Worm (Caenorhabditis elegans) whole organism, L3 larva: ENCODE measurements around the gene F18E9.3.
"Not testable (repeated sequence)": the region's sequence is repeated elsewhere in the genome, so short reads cannot be mapped to it uniquely, and the experiment has no call there.

Experiments
- R02D3.7 ChIP-seq: fragments of 150-350 bp; optimal IDR thresholded peaks from 2 replicates; lab custom pipeline; 2014; ENCODE audit warnings: missing biosample characterization, missing genetic modification characterization
- ZK546.5 ChIP-seq: sonication (generic microtip); optimal IDR thresholded peaks from 2 replicates; lab custom pipeline; 2017; ENCODE audit warnings: missing biosample characterization, missing genetic modification characterization
- ama-1 ChIP-seq: fragments of 150-350 bp; optimal IDR thresholded peaks from 2 replicates; lab custom pipeline; 2018
- ceh-28 ChIP-seq: fragments of 150-350 bp; optimal IDR thresholded peaks from 2 replicates; lab custom pipeline; 2014; ENCODE audit warnings: missing biosample characterization, missing genetic modification reagents, missing genetic modification characterization
- ceh-82 ChIP-seq: fragments of 150-350 bp; optimal IDR thresholded peaks from 2 replicates; lab custom pipeline; 2014; ENCODE audit warnings: missing biosample characterization, missing genetic modification characterization
- ceh-9 ChIP-seq: sonication (generic microtip); optimal IDR thresholded peaks from 2 replicates; lab custom pipeline; 2018; ENCODE audit warnings: missing biosample characterization, missing genetic modification characterization
- daf-12 ChIP-seq: fragments of 150-350 bp; optimal IDR thresholded peaks from 2 replicates; lab custom pipeline; 2014; ENCODE audit warnings: missing biosample characterization, missing genetic modification reagents, missing genetic modification characterization
- egl-27 ChIP-seq: sonication (generic microtip); optimal IDR thresholded peaks from 4 replicates; lab custom pipeline; 2017; ENCODE audit warnings: missing biosample characterization, missing genetic modification reagents, missing genetic modification characterization
- elt-2 ChIP-seq: sonication (generic microtip); optimal IDR thresholded peaks from 2 replicates; lab custom pipeline; 2016; ENCODE audit warnings: missing genetic modification reagents, mild to moderate bottlenecking, missing genetic modification characterization, missing compliant biosample characterization
- eor-1 ChIP-seq, 2 experiments: fragments of 150-350 bp; optimal IDR thresholded peaks; 2 replicates each; lab custom pipeline; 2014 to 2018; ENCODE audit warnings: missing biosample characterization in 2 of 2, missing genetic modification characterization in 2 of 2
- fkh-2 ChIP-seq: fragments of 150-350 bp; optimal IDR thresholded peaks from 2 replicates; lab custom pipeline; 2014; ENCODE audit warnings: missing biosample characterization, missing genetic modification reagents, missing genetic modification characterization
- fos-1 ChIP-seq: fragments of 150-350 bp; optimal IDR thresholded peaks from 2 replicates; lab custom pipeline; 2014; ENCODE audit warnings: missing biosample characterization, missing genetic modification characterization
- hmg-11 ChIP-seq: sonication (generic microtip); optimal IDR thresholded peaks from 2 replicates; lab custom pipeline; 2016; ENCODE audit warnings: missing genetic modification characterization, missing compliant biosample characterization
- jun-1 ChIP-seq: fragments of 150-350 bp; optimal IDR thresholded peaks from 2 replicates; lab custom pipeline; 2014; ENCODE audit warnings: missing biosample characterization, missing genetic modification reagents, missing genetic modification characterization
- lin-15B ChIP-seq: fragments of 150-350 bp; optimal IDR thresholded peaks from 2 replicates; lab custom pipeline; 2014; ENCODE audit warnings: missing biosample characterization, missing genetic modification characterization
- lin-39 ChIP-seq: fragments of 150-350 bp; optimal IDR thresholded peaks from 2 replicates; lab custom pipeline; 2018; ENCODE audit warnings: missing biosample characterization, missing genetic modification reagents, missing genetic modification characterization
- mdl-1 ChIP-seq: fragments of 150-350 bp; optimal IDR thresholded peaks from 2 replicates; lab custom pipeline; 2014; ENCODE audit warnings: missing biosample characterization, missing genetic modification characterization
- nfya-1 ChIP-seq: sonication (generic microtip); optimal IDR thresholded peaks from 2 replicates; lab custom pipeline; 2017; ENCODE audit warnings: missing genetic modification characterization, mild to moderate bottlenecking, missing compliant biosample characterization, antibody characterized with exemption, moderate library complexity; ENCODE audit not compliant: insufficient read depth
- nhr-11 ChIP-seq: fragments of 150-350 bp; optimal IDR thresholded peaks from 2 replicates; lab custom pipeline; 2014; ENCODE audit warnings: missing biosample characterization, missing genetic modification characterization
- nhr-23 ChIP-seq: fragments of 150-350 bp; optimal IDR thresholded peaks from 2 replicates; lab custom pipeline; 2014; ENCODE audit warnings: missing biosample characterization, missing genetic modification reagents, missing genetic modification characterization
- nhr-237 ChIP-seq: fragments of 150-350 bp; optimal IDR thresholded peaks from 2 replicates; lab custom pipeline; 2014; ENCODE audit warnings: missing biosample characterization, missing genetic modification characterization
- nhr-25 ChIP-seq: sonication (generic microtip); optimal IDR thresholded peaks from 2 replicates; lab custom pipeline; 2017; ENCODE audit warnings: missing biosample characterization, missing genetic modification characterization
- nhr-28 ChIP-seq: fragments of 150-350 bp; optimal IDR thresholded peaks from 2 replicates; lab custom pipeline; 2014; ENCODE audit warnings: missing biosample characterization, missing genetic modification characterization
- nhr-43 ChIP-seq: sonication (generic microtip); optimal IDR thresholded peaks from 2 replicates; lab custom pipeline; 2016; ENCODE audit warnings: mild to moderate bottlenecking, missing genetic modification characterization, missing compliant biosample characterization; ENCODE audit not compliant: poor library complexity, severe bottlenecking
- nhr-76 ChIP-seq: fragments of 150-350 bp; sonication (generic microtip); optimal IDR thresholded peaks from 5 replicates; lab custom pipeline; 2014; ENCODE audit warnings: missing biosample characterization, missing genetic modification characterization
- pha-4 ChIP-seq: fragments of 150-350 bp; optimal IDR thresholded peaks from 2 replicates; lab custom pipeline; 2014; ENCODE audit warnings: missing biosample characterization, missing genetic modification reagents, missing genetic modification characterization
- pqm-1 ChIP-seq: fragments of 150-350 bp; optimal IDR thresholded peaks from 2 replicates; lab custom pipeline; 2017; ENCODE audit warnings: missing biosample characterization, missing genetic modification characterization, inconsistent platforms
- snpc-4 ChIP-seq: fragments of 150-350 bp; optimal IDR thresholded peaks from 2 replicates; lab custom pipeline; 2014; ENCODE audit warnings: missing biosample characterization, missing genetic modification characterization
- tbx-2 ChIP-seq: sonication (generic microtip); optimal IDR thresholded peaks from 2 replicates; lab custom pipeline; 2016; ENCODE audit warnings: mild to moderate bottlenecking, missing genetic modification characterization, missing compliant biosample characterization
- unc-39 ChIP-seq: sonication (generic microtip); optimal IDR thresholded peaks from 4 replicates; lab custom pipeline; 2017; ENCODE audit warnings: missing biosample characterization, missing genetic modification characterization
- zag-1 ChIP-seq: fragments of 150-350 bp; optimal IDR thresholded peaks from 2 replicates; lab custom pipeline; 2014; ENCODE audit warnings: missing biosample characterization, missing genetic modification characterization
- ztf-11 ChIP-seq: fragments of 150-350 bp; optimal IDR thresholded peaks from 2 replicates; lab custom pipeline; 2014; ENCODE audit warnings: missing biosample characterization, missing genetic modification characterization

The F18E9.3 gene

DNA sequence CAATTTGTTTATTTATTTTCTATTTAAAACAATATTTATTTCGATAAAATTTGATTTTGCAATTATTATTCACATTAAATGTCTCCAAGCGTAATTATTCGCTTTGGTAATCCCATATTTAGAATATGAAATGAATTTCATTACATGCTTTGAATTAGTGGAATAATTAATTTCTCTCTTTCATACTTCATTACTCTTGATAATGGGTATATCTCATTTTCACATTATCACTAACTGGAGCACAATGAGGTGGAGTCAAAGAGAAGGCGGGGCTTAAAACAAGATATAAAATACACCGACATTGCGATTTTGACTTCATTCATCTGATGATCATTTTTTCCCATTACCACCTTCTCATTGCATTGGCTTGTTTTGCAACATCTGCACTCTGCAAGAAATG, 24.7 kb downstream of the F18E9.3 start, which contains the start of gene K01A12.4:
K01A12.4 (plus strand) TSS at position 301 of the 400 bp plus-strand sequence.
- not testable (repeated sequence) for TF ChIP-seq ztf-11 (tag; lab: Kevin White, UChicago); ceh-28 (tag; lab: Kevin White, UChicago); ama-1 (lab: Kevin White, UChicago)

DNA sequence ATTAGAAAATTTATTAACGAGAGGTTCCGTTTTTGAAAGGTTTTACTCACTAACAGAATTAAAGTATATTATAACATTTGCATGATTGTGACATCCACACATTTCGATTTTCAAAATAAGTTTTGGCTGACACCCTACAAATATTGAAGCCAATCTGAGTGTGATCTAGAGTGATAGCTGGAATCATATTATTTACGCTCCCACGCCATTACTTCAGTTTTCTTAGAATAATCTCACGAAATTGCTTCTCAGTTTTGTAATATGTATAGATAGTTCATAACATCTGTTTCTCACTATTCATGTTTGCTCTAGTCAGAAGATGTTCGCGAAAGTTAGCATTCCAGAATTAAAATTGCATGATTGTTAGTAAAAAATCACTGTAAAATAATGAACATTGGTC, 26.3 kb downstream of the F18E9.3 start:
- TF ChIP-seq jun-1 (tag; lab: Kevin White, UChicago) (no peak), nhr-11 (tag; lab: Kevin White, UChicago) (peak; percentile 63)

ce11 chrX:8613053-8613452, 27.1 kb downstream of the F18E9.3 start, which contains the start of gene K01A12.2:
TSS of gene K01A12.2 (plus strand) at chrX:8613353.
- TF ChIP-seq ceh-82 (tag; lab: Kevin White, UChicago) (no peak), lin-39 (tag; lab: Kevin White, UChicago) (no peak), nhr-23 (tag; lab: Kevin White, UChicago) (no peak), jun-1 (tag; lab: Kevin White, UChicago) (no peak), fos-1 (tag; lab: Kevin White, UChicago) (no peak)
- TF ChIP-seq, all 47 proteins: peak for 0

ce11 chrX:8623840-8624591, 38.1 kb downstream of the F18E9.3 start:
- peak; percentile 8 for TF ChIP-seq ceh-28 (tag; lab: Kevin White, UChicago)
- no peak for TF ChIP-seq nhr-237 (tag; lab: Kevin White, UChicago)
- TF ChIP-seq elt-2 (tag; lab: Kevin White, UChicago), result peak; percentile 21
- no peak for TF ChIP-seq nhr-11 (tag; lab: Kevin White, UChicago)
- peak; percentile 49 for TF ChIP-seq nhr-43 (tag; lab: Kevin White, UChicago)
- TF ChIP-seq unc-39 (tag; lab: Kevin White, UChicago), result no peak
- TF ChIP-seq ceh-9 (tag; lab: Kevin White, UChicago), result no peak
- no peak for TF ChIP-seq jun-1 (tag; lab: Kevin White, UChicago)
- TF ChIP-seq pqm-1 (tag; lab: Kevin White, UChicago), result no peak
- peak; percentile 50 for TF ChIP-seq egl-27
- peak; percentile 20 for TF ChIP-seq pha-4
- TF ChIP-seq nfya-1 (tag; lab: Kevin White, UChicago), result peak; percentile 40
- no peak for TF ChIP-seq fos-1 (tag; lab: Kevin White, UChicago)
- TF ChIP-seq nhr-25 (tag; lab: Kevin White, UChicago), result peak; percentile 46
- no peak for TF ChIP-seq lin-15B (tag; lab: Kevin White, UChicago)
- TF ChIP-seq ZK546.5 (tag; lab: Kevin White, UChicago), result no peak
- peak; percentile 63 for TF ChIP-seq tbx-2
- peak; percentile 53 for TF ChIP-seq hmg-11 (tag; lab: Kevin White, UChicago)
- no peak for TF ChIP-seq mdl-1 (tag; lab: Kevin White, UChicago)
- no peak for TF ChIP-seq nhr-28
- TF ChIP-seq daf-12 (tag; lab: Kevin White, UChicago), result no peak
- peak; percentile 47 for TF ChIP-seq lin-39 (tag; lab: Kevin White, UChicago)

ce11 chrX:8625090-8625489, 39.1 kb downstream of the F18E9.3 start, which contains the start of gene K01A12.3:
TSS of gene K01A12.3 (minus strand) at chrX:8625190.
- TF ChIP-seq eor-1 (tag; optimal IDR thresholded peaks at IDR 0.05; lab: Kevin White, UChicago), result no peak
- no peak for TF ChIP-seq ceh-82 (tag; lab: Kevin White, UChicago)
- no peak for TF ChIP-seq nhr-43 (tag; lab: Kevin White, UChicago)
- no peak for TF ChIP-seq nhr-76
- no peak for TF ChIP-seq fkh-2
- TF ChIP-seq ceh-28 (tag; lab: Kevin White, UChicago), result no peak
- no peak for TF ChIP-seq R02D3.7 (tag; lab: Kevin White, UChicago)
- no peak for TF ChIP-seq zag-1 (tag; lab: Kevin White, UChicago)
- no peak for TF ChIP-seq snpc-4 (tag; lab: Kevin White, UChicago)
- no peak for TF ChIP-seq ztf-11 (tag; lab: Kevin White, UChicago)
- no peak for TF ChIP-seq ceh-9 (tag; lab: Kevin White, UChicago)
